Worm (Caenorhabditis elegans) whole organism, mixed stage, embryonic: ENCODE data around the gene T23F6.5.

Experiments
- ces-1 ChIP-seq: fragments of 150-350 bp; optimal IDR thresholded peaks from 2 replicates; lab custom pipeline; 2014; ENCODE audit warnings: missing biosample characterization, missing genetic modification reagents, missing genetic modification characterization
- ztf-11 ChIP-seq: fragments of 150-350 bp; optimal IDR thresholded peaks from 2 replicates; lab custom pipeline; 2014; ENCODE audit warnings: missing biosample characterization, missing genetic modification characterization

DNA sequence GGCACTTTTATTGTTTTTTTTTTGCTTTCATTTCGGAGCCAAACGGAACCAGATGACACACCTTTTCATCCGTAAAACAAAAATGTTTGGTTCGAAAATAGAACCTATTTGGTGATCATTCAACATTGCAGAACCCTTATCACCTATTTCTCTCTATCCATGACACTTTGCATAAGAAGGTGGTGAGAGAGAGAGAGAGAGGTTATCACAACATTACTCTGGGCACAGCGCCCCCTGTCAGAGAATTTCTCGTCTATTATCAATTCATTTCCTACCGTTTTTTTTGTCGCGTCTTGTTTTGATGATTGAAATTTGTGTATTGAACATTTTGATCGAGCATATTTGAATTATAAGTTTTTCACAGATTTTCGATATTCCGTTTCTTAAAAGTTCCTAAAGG lies 41.1 kb downstream of the T23F6.5 start:
- TF ChIP-seq ces-1 (GFP tag; lab: Kevin White, UChicago) (no peak), ztf-11 (tag; lab: Kevin White, UChicago) (no peak)
